Worm (Caenorhabditis elegans) whole organism, early embryonic: ENCODE measurements around the gene Y25C1A.8.

Experiments used
- B0310.2 ChIP-seq: sonication (generic microtip); optimal IDR thresholded peaks from 2 replicates; lab custom pipeline; 2016; ENCODE audit warnings: mild to moderate bottlenecking, missing genetic modification characterization, missing compliant biosample characterization
- ama-1 ChIP-seq: fragments of 150-350 bp; optimal IDR thresholded peaks from 2 replicates; lab custom pipeline; 2014
- hnd-1 ChIP-seq: sonication (generic microtip); optimal IDR thresholded peaks from 2 replicates; lab custom pipeline; 2016; ENCODE audit warnings: missing genetic modification characterization, missing compliant biosample characterization
- sea-1 ChIP-seq: fragments of 200-800 bp; sonication (Bioruptor generic); conservative IDR thresholded peaks from 2 replicates; pipeline ENCODE4 v1.3.6; 2022; ENCODE audit warnings: missing genetic modification characterization, missing compliant biosample characterization
- tbx-11 ChIP-seq: fragments of 200-800 bp; sonication (Bioruptor generic); IDR thresholded peaks from 2 replicates; pipeline ENCODE4 v1.3.6; 2022; ENCODE audit warnings: missing genetic modification characterization, missing compliant biosample characterization

ce11 chrII:3060782-3061181 lies 16.0 kb downstream of the Y25C1A.8 start, which contains the start of gene Y25C1A.6:
- TF ChIP-seq tbx-11 (no peak), sea-1 (GFP tag; lab: Robert Waterston, UW) (no peak), ama-1 (lab: Kevin White, UChicago) (no peak), B0310.2 (tag; lab: Kevin White, UChicago) (no peak), hnd-1 (tag; lab: Kevin White, UChicago) (no peak)
